Fruit fly (Drosophila melanogaster): Measurements from ENCODE around the gene CG8004.

Gene CG8004

DNA sequence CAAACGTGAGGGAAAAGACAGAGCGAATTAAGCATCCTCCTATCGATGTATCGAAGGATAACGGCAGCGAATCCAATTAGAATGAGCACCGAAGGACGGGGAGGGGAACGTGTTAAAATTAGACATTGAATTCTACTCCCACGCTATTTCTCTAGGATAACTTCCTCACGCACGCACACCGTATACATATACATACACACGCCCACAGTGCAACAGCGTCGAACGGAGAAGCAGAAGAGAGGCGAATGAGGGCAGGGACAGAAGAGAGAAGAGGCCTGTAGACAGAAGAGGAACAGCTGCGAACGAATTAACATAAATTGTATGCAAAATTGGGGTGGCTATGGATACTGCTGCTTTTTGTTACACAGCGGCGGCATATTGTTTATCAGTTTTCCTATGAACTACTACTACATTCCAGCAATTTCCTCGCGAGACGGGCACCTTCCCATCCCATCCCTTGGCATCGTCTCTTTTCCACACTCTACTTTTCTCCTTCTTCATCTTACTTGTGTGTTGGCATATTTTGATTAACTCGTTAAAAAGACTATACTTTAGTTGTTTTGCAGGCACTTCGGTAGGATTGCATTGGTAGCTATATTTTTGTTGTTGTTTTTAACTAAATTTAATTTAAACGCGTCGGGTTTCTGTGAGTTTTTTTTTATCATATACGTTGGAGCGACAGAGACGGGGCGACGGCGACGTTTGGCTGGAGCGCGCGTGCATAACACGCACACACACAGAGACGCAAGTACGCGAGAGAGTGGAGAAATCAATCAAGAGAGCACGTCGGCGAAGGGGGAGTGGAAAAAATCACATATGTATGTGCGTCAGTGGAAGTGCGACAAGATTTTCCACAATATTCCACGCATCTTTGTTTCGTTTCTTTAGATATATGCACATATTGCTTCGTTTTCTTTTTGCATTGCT, 19.8 kb downstream of the CG8004 start (continued):
- no peak for TF ChIP-seq Elba2 (GFP tag; optimal IDR thresholded peaks at IDR 0.05)
- peak; percentile 76 for TF ChIP-seq vvl (GFP tag; IDR thresholded peaks at IDR 0.05)
- TF ChIP-seq ranshi (GFP tag; IDR thresholded peaks at IDR 0.05), result no peak
- TF ChIP-seq CG3838 (GFP tag; optimal IDR thresholded peaks at IDR 0.05), result no peak

DNA sequence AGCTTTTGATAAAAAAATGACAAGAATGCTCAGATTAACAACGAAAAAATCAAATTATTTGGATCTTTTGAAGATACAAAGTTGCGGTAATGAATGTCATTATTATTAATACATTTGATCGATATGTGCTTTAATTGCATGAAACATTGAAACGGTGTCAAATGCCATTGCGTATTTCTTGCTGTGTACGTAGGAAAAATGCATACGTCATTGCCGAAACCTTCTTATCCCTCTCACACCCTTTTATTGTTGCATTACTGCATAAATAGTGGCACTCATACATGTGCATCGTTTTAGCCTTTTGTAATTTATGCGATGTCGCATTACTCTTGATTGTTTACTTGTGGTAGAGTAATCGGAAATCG, 20.6 kb downstream of the CG8004 start:
- TF ChIP-seq CG13424 (tag; optimal IDR thresholded peaks at IDR 0.05) (no peak), D19A (tag; optimal IDR thresholded peaks at IDR 0.05) (peak; percentile 59), Eip74EF (GFP tag; optimal IDR thresholded peaks at IDR 0.05) (no peak), Hr78 (GFP tag; optimal IDR thresholded peaks at IDR 0.05) (no peak), phol (tag; optimal IDR thresholded peaks at IDR 0.05) (peak; percentile 35), CG14050 (GFP tag; IDR thresholded peaks at IDR 0.05) (0 out of 3 replicates have a peak, but pooled peaks have one; percentile 2), dm (GFP tag; optimal IDR thresholded peaks at IDR 0.05) (no peak), CG11695 (GFP tag; IDR thresholded peaks at IDR 0.05) (0 out of 3 replicates have a peak, but pooled peaks have one; percentile 14), Atf-2 (GFP tag; optimal IDR thresholded peaks at IDR 0.05) (peak; percentile 7), CG7987 (GFP tag; optimal IDR thresholded peaks at IDR 0.05) (no peak), chif (GFP tag; optimal IDR thresholded peaks at IDR 0.05) (peak in 1 of 2 experiments; percentile 2), D (optimal IDR thresholded peaks at IDR 0.05) (no peak), D (GFP tag; optimal IDR thresholded peaks at IDR 0.05) (peak; percentile 18), sens (GFP tag) (peak; percentile 70), Asciz (GFP tag; optimal IDR thresholded peaks at IDR 0.05) (peak; percentile 6), tna (GFP tag; IDR thresholded peaks at IDR 0.05; ENCODE audit: partially characterized antibody) (0 out of 2 replicates have a peak, but pooled peaks have one; percentile 20)

DNA sequence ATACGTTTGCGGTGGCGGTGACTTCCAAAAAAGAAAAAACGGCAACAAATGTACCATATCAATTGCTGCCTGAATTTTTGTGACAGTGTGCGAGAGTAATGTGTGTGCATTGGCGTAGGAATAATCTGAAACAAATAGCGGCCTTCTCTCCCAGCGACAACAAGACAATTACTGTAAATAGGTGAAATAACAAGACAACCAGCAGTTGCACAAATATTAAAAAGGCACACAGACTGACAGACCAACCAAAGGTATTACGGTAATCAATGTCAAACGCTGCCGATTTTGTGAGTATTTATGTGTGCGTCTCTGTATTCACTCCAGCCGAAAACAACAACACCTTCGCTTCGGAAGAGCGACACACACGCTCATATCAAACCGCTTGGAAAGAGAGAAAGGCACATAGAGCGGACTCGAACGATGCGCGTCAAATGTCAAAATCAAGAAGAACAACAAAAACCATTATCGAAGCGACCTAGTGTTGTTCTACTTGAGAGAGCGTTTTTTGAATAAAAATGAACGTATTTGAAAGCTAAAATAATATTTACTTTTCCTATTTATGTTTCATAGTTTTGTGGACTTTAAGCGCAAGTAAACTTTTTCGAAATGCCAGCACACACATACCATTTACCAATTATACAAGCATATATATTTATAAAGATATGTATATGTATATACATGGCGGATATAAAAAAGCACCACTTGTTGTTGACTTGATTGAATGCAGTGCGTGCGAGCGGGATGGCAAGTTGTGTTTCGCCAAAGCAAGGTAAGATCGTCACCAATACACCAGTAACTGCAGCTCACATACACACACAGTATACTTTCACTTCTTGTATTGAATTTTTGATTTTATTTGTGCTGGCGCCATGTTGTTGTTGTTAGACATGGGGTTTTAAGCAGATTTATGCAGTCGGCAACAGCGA, 21.3 kb downstream of the CG8004 start:
- TF ChIP-seq CG3838 (GFP tag; optimal IDR thresholded peaks at IDR 0.05) (peak; percentile 10), MTF-1 (GFP tag; optimal IDR thresholded peaks at IDR 0.05; ENCODE audit: borderline replicate concordance) (peak; percentile 84), bab2 (GFP tag; optimal IDR thresholded peaks at IDR 0.05) (peak; percentile 78), Med (GFP tag) (peak; percentile 95), Hr51 (GFP tag; optimal IDR thresholded peaks at IDR 0.05) (peak in 1 of 2 experiments; percentile 39), Deaf1 (tag; optimal IDR thresholded peaks at IDR 0.05) (no peak), CG9876 (GFP tag; optimal IDR thresholded peaks at IDR 0.05) (peak; percentile 30), croc (GFP tag; conservative IDR thresholded peaks at IDR 0.05) (no peak), CG8281 (tag; optimal IDR thresholded peaks at IDR 0.05) (no peak), NfI (GFP tag; optimal IDR thresholded peaks at IDR 0.05) (peak; percentile 44), Neu2 (GFP tag; optimal IDR thresholded peaks at IDR 0.05; ENCODE audit: borderline replicate concordance) (no peak), CG6175 (GFP tag; IDR thresholded peaks at IDR 0.05) (no peak), Doc3 (GFP tag; IDR thresholded peaks at IDR 0.05; ENCODE audit: partially characterized antibody) (no peak), MBD-R2 (GFP tag; IDR thresholded peaks at IDR 0.05) (peak; percentile 12; the same call in 1 of the 2 replicates), CG7357 (GFP tag; IDR thresholded peaks at IDR 0.05) (no peak), Gug (GFP tag; IDR thresholded peaks at IDR 0.05) (no peak), knrl (GFP tag; IDR thresholded peaks at IDR 0.05; ENCODE audit: partially characterized antibody) (no peak), Mad (GFP tag; optimal IDR thresholded peaks at IDR 0.05) (peak; percentile 47), tin (GFP tag; optimal IDR thresholded peaks at IDR 0.05) (peak; percentile 12), CG15696 (tag; optimal IDR thresholded peaks at IDR 0.05) (peak; percentile 57), fru (optimal IDR thresholded peaks at IDR 0.05) (no peak), Nf-YB (GFP tag; optimal IDR thresholded peaks at IDR 0.05) (peak; percentile 31), vfl (GFP tag; optimal IDR thresholded peaks at IDR 0.05) (no peak), mld (GFP tag; IDR thresholded peaks at IDR 0.05; ENCODE audit: partially characterized antibody) (no peak), CG33213 (GFP tag; optimal IDR thresholded peaks at IDR 0.05) (peak; percentile 49)
